Fruit fly (Drosophila melanogaster): Measurements from ENCODE around the gene simj.

DNA sequence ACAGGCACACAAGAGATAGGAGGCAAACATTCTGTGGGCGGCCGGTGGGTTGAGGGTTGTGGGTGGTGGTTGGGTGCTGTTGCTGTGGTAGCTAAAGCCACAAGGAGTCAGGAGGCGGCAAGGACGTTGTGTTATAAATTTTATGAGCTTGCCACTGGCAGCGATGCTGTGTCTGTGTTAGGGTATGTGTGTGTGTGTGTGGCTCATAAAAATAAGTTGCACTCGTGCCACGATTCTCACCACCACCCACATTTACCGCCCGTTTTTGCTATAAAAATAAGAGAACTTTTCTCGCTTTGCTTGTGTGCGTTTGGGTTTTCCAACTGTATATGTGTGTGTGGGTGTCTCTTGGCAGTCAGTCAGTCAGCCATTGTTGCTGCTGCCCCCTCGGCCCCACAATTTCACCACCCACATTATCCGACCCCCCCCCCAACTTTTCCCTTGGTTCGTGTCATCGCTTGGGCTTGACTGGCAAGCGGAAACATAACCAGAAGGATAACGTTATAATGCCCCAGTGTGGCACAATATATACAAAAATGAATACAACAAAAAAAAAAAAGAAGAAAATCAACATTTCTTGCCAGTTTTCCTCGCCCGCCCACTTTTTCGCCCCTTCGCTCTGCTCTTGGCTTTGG lies 60.4 kb downstream of the simj start:
- TF ChIP-seq CTCF (optimal IDR thresholded peaks at IDR 0.05) = no peak
- no peak for TF ChIP-seq CG8478 (optimal IDR thresholded peaks at IDR 0.05)
